Fruit fly (Drosophila melanogaster): ENCODE data around the gene CG11891.

DNA sequence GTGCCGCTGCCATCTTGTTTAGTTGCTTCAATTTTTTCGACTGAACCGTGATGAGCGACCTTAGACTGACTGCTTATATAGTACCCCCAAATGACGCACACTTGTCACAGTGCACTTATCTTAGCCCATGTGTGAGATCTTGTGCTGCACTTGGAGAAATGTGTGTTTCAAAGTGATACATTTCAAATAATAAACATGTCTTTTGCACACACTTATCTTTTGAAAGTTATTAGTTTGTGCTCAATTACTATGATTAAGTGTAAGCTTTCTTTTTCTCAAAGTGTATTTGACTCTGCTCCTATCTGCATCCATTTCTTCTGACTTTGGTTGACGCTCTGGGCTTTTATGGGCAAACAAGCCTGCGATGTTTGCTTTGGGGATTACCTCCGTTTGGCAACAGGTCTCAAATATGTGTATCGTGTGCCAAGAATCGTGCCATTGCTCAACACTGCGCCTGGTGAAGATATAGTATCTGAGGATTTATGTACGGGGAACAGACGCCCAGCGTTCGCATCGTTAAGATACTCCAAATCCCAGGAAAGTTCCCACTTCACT lies 9.9 kb downstream of the CG11891 start, which contains the start of gene CG10514:
- no peak for TF ChIP-seq Crg-1 (GFP tag; optimal IDR thresholded peaks at IDR 0.05)
- TF ChIP-seq CG5204 (GFP tag; optimal IDR thresholded peaks at IDR 0.05), result no peak
- TF ChIP-seq CG1620 (GFP tag; optimal IDR thresholded peaks at IDR 0.05), result no peak
- TF ChIP-seq CG12768 (GFP tag; optimal IDR thresholded peaks at IDR 0.05), result peak; percentile 53
- TF ChIP-seq CG11617 (GFP tag; optimal IDR thresholded peaks at IDR 0.05), result no peak
- peak; percentile 23 for TF ChIP-seq ovo (GFP tag; optimal IDR thresholded peaks at IDR 0.05)

All from whole organism, adult.